Worm (Caenorhabditis elegans) whole organism, L2 larva: ENCODE measurements around the gene glc-1.

Experiments
- Y55F3AM.14 ChIP-seq: fragments of 200-800 bp; sonication (Bioruptor generic); optimal IDR thresholded peaks from 2 replicates; lab custom pipeline; 2018; ENCODE audit warnings: mild to moderate bottlenecking, missing genetic modification characterization, missing compliant biosample characterization
- ZK546.5 ChIP-seq: sonication (generic microtip); optimal IDR thresholded peaks from 2 replicates; lab custom pipeline; 2017; ENCODE audit warnings: missing biosample characterization, missing genetic modification characterization
- blmp-1 ChIP-seq: sonication (generic microtip); optimal IDR thresholded peaks from 2 replicates; lab custom pipeline; 2017; ENCODE audit warnings: missing genetic modification characterization, mild to moderate bottlenecking, missing compliant biosample characterization, antibody characterized with exemption, moderate library complexity; ENCODE audit not compliant: insufficient read depth
- fos-1 ChIP-seq: fragments of 150-350 bp; optimal IDR thresholded peaks from 2 replicates; lab custom pipeline; 2014; ENCODE audit warnings: missing biosample characterization, missing genetic modification characterization
- lin-39 ChIP-seq: fragments of 150-350 bp; optimal IDR thresholded peaks from 2 replicates; lab custom pipeline; 2014; ENCODE audit warnings: missing biosample characterization, missing genetic modification reagents, missing genetic modification characterization
- ztf-1 ChIP-seq: fragments of 200-800 bp; sonication (Bioruptor generic); conservative IDR thresholded peaks from 2 replicates; pipeline ENCODE4 v1.3.6; 2022; ENCODE audit warnings: missing genetic modification characterization, missing compliant biosample characterization

DNA sequence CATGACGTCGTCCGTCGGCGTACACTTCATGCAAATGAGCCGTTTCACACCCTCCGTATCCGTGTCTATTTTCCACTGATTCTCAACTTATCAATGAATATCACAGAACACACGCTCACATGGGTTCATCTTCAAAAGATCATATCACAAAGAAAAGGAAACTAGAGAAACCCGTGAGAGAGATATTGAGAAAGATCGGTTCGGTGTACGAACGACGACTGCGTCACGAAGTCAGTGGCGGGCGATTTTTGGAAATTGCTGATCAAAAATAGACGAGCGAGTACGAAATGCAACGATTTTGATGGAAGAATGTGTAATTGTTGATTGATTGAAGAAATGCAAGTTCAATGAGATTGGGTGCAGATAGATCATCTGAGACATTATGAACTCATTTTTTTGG is 6.1 kb upstream of the glc-1 start:
- no peak for TF ChIP-seq ZK546.5 (tag; lab: Kevin White, UChicago)
- TF ChIP-seq lin-39 (tag; lab: Kevin White, UChicago): no peak
- no peak for TF ChIP-seq fos-1 (tag; lab: Kevin White, UChicago)
- peak; percentile 49 for TF ChIP-seq blmp-1 (tag; lab: Kevin White, UChicago)
- peak; percentile 14 for TF ChIP-seq Y55F3AM.14 (GFP tag; lab: Kevin White, UChicago)
- no peak for TF ChIP-seq ztf-1 (GFP tag; lab: Robert Waterston, UW)
